Worm (Caenorhabditis elegans): ENCODE results near the gene manf-1.
A peak's percentile ranks its signal among the peaks of the same experiment; 100 is the strongest.
"Not testable (repeated sequence)": the region's sequence is repeated elsewhere in the genome, so short reads cannot be mapped to it uniquely, and the experiment has no call there.

manf-1 gene

ce11 chrIV:2935194-2935593, 7.0 kb upstream of the manf-1 start:
- TF ChIP-seq pha-4 (GFP tag; IDR thresholded peaks at IDR 0.05) (no peak), pha-4 (tag; optimal IDR thresholded peaks at IDR 0.05) (no peak), unc-62 (GFP tag; optimal IDR thresholded peaks at IDR 0.05 in 1 of 2) (no peak), unc-62 (tag; optimal IDR thresholded peaks at IDR 0.05) (no peak), F44E2.7 (GFP tag; IDR thresholded peaks at IDR 0.05) (no peak), madf-5 (GFP tag; IDR thresholded peaks at IDR 0.05) (no peak), tra-1 (GFP tag; IDR thresholded peaks at IDR 0.05) (no peak), nhr-10 (tag; optimal IDR thresholded peaks at IDR 0.05) (no peak), spr-3 (GFP tag; optimal IDR thresholded peaks at IDR 0.05) (no peak), ztf-7 (tag; optimal IDR thresholded peaks at IDR 0.05) (no peak), D1046.2 (GFP tag; IDR thresholded peaks at IDR 0.05) (no peak)

ce11 chrIV:2931228-2931627, 3.0 kb upstream of the manf-1 start, which contains the start of gene samt-1:
samt-1 (plus strand) TSS chrIV:2931403.
- TF ChIP-seq spr-3 (GFP tag; optimal IDR thresholded peaks at IDR 0.05) (no peak), F49E8.2 (tag; optimal IDR thresholded peaks at IDR 0.05; ENCODE audit: borderline replicate concordance) (no peak), daf-16 (GFP tag; optimal IDR thresholded peaks at IDR 0.05) (no peak), daf-16 (tag; optimal IDR thresholded peaks at IDR 0.05) (peak; percentile 50), dmd-8 (GFP tag; IDR thresholded peaks at IDR 0.05) (no peak), dmd-6 (GFP tag; IDR thresholded peaks at IDR 0.05) (peak; percentile 20; the same call in 1 of the 2 replicates), madf-5 (GFP tag; IDR thresholded peaks at IDR 0.05) (no peak), hif-1 (tag; optimal IDR thresholded peaks at IDR 0.05) (no peak), pqm-1 (tag; optimal IDR thresholded peaks at IDR 0.05) (peak; percentile 1), zfp-2 (tag; optimal IDR thresholded peaks at IDR 0.05) (no peak), hlh-11 (tag; optimal IDR thresholded peaks at IDR 0.05) (peak; percentile 7), mes-2 (tag; optimal IDR thresholded peaks at IDR 0.05; ENCODE audit: poor library complexity, severe bottlenecking) (no peak), nhr-28 (tag; optimal IDR thresholded peaks at IDR 0.05) (peak; percentile 28), hlh-30 (tag; optimal IDR thresholded peaks at IDR 0.05; ENCODE audit: insufficient read depth) (no peak), dve-1 (tag; optimal IDR thresholded peaks at IDR 0.05; ENCODE audit: insufficient read depth) (peak; percentile 11), zfp-3 (GFP tag; conservative IDR thresholded peaks at IDR 0.05) (no peak), aha-1 (tag) (peak; percentile 74), zip-11 (GFP tag; IDR thresholded peaks at IDR 0.05) (no peak)

ce11 chrIV:2925591-2925990, 2.6 kb downstream of the manf-1 start, which contains the start of gene ubc-13:
ubc-13 (minus strand) TSS chrIV:2925691.
- 0 out of 2 replicates have a peak, but pooled peaks have one; percentile 18 for TF ChIP-seq egl-43 (GFP tag; IDR thresholded peaks at IDR 0.05)
- no peak for TF ChIP-seq ztf-7 (tag; optimal IDR thresholded peaks at IDR 0.05)

ce11 chrIV:2922196-2922595, 6.0 kb downstream of the manf-1 start, which contains the start of gene fbxc-45:
fbxc-45 (minus strand) TSS chrIV:2922243.
- TF ChIP-seq lsy-2 (tag; optimal IDR thresholded peaks at IDR 0.05): peak in 1 of 2 experiments; percentile 11
- no peak for TF ChIP-seq nhr-48 (tag; optimal IDR thresholded peaks at IDR 0.05)

- not testable (repeated sequence) for TF ChIP-seq lin-15B (tag; optimal IDR thresholded peaks at IDR 0.05); cey-2 (tag; optimal IDR thresholded peaks at IDR 0.05; ENCODE audit: borderline replicate concordance, insufficient read depth); tag-97 (GFP tag; IDR thresholded peaks at IDR 0.05)
These were observed 10.5 kb downstream of the manf-1 start, which contains the start of gene Y54G2A.50 for ce11 chrIV:2917729-2918128. Y54G2A.50 (plus strand) TSS chrIV:2918029.
